Fruit fly (Drosophila melanogaster) whole organism, pupa: ENCODE results near the gene CG34327.
A peak's percentile ranks its signal among the peaks of the same experiment; 100 is the strongest.

ENCODE experiments used
- CG10348 ChIP-seq: fragments of 200-800 bp; sonication (Bioruptor generic); IDR thresholded peaks from 2 replicates; pipeline ENCODE4 v1.3.6; 2022; ENCODE audit warnings: missing biosample characterization, missing genetic modification characterization
- CG12605 ChIP-seq: fragments of 200-800 bp; sonication (Bioruptor generic); IDR thresholded peaks from 2 replicates; pipeline ENCODE4 v1.3.6; 2022; ENCODE audit warnings: missing biosample characterization, missing genetic modification characterization
- CG13204 ChIP-seq: fragments of 200-800 bp; sonication (Bioruptor generic); optimal IDR thresholded peaks from 2 replicates; lab custom pipeline; 2018; ENCODE audit warnings: missing biosample characterization, mild to moderate bottlenecking, missing genetic modification characterization, moderate library complexity
- CG14655 ChIP-seq: fragments of 200-800 bp; sonication (Bioruptor generic); optimal IDR thresholded peaks from 3 replicates; lab custom pipeline; 2017; ENCODE audit warnings: mild to moderate bottlenecking, missing biosample characterization, missing genetic modification reagents, missing genetic modification characterization
- CG15710 ChIP-seq: fragments of 200-800 bp; sonication (Bioruptor generic); optimal IDR thresholded peaks from 2 replicates; lab custom pipeline; 2018; ENCODE audit warnings: missing biosample characterization, mild to moderate bottlenecking, missing genetic modification characterization, moderate library complexity
- CG17806 ChIP-seq: fragments of 200-800 bp; sonication (Bioruptor generic); optimal IDR thresholded peaks from 2 replicates; lab custom pipeline; 2018; ENCODE audit warnings: missing biosample characterization, mild to moderate bottlenecking, missing genetic modification characterization, moderate library complexity
- CG32121 ChIP-seq: fragments of 200-800 bp; sonication (Bioruptor generic); IDR thresholded peaks from 2 replicates; pipeline ENCODE4 v1.3.6; 2022; ENCODE audit warnings: missing biosample characterization, missing genetic modification characterization
- CG34367 ChIP-seq: fragments of 200-800 bp; sonication (Bioruptor generic); optimal IDR thresholded peaks from 2 replicates; lab custom pipeline; 2018; ENCODE audit warnings: missing biosample characterization, mild to moderate bottlenecking, missing genetic modification characterization
- CG4496 ChIP-seq: fragments of 200-800 bp; sonication (Bioruptor generic); IDR thresholded peaks from 3 replicates; pipeline ENCODE4 v1.3.6; 2022; ENCODE audit warnings: missing biosample characterization, missing genetic modification characterization
- CG8159 ChIP-seq: fragments of 200-800 bp; sonication (Bioruptor generic); optimal IDR thresholded peaks from 3 replicates; lab custom pipeline; 2018; ENCODE audit warnings: missing biosample characterization, mild to moderate bottlenecking, missing genetic modification characterization, moderate library complexity
- CG8301 ChIP-seq: fragments of 200-800 bp; sonication (Bioruptor generic); optimal IDR thresholded peaks from 2 replicates; lab custom pipeline; 2018; ENCODE audit warnings: missing biosample characterization, mild to moderate bottlenecking, missing genetic modification characterization
- CG9948 ChIP-seq: fragments of 200-800 bp; sonication (Bioruptor generic); optimal IDR thresholded peaks from 2 replicates; lab custom pipeline; 2018; ENCODE audit warnings: missing biosample characterization, mild to moderate bottlenecking, missing genetic modification characterization, moderate library complexity
- D1 ChIP-seq: fragments of 200-800 bp; sonication (Bioruptor generic); optimal IDR thresholded peaks from 2 replicates; lab custom pipeline; 2018; ENCODE audit warnings: missing biosample characterization, mild to moderate bottlenecking, missing genetic modification characterization, moderate library complexity
- EcR ChIP-seq: fragments of 200-800 bp; sonication (Bioruptor generic); optimal IDR thresholded peaks from 3 replicates; lab custom pipeline; 2019; ENCODE audit warnings: missing biosample characterization, missing genetic modification characterization, mild to moderate bottlenecking, moderate library complexity, missing genetic modification reagents
- Ets98B ChIP-seq: fragments of 200-800 bp; sonication (Bioruptor generic); IDR thresholded peaks from 2 replicates; pipeline ENCODE4 v1.3.6; 2022; ENCODE audit warnings: missing biosample characterization, missing genetic modification characterization
- Pif1A ChIP-seq: fragments of 200-800 bp; sonication (Bioruptor generic); optimal IDR thresholded peaks from 3 replicates; lab custom pipeline; 2016; ENCODE audit warnings: missing biosample characterization, missing genetic modification characterization
- Pif1B ChIP-seq: fragments of 200-800 bp; sonication (Bioruptor generic); optimal IDR thresholded peaks from 3 replicates; lab custom pipeline; 2016; ENCODE audit warnings: missing biosample characterization, missing genetic modification characterization
- Snoo ChIP-seq: fragments of 200-800 bp; sonication (Bioruptor generic); optimal IDR thresholded peaks from 3 replicates; lab custom pipeline; 2017; ENCODE audit warnings: missing biosample characterization, mild to moderate bottlenecking, missing genetic modification characterization, inconsistent platforms
- fd96Ca ChIP-seq: fragments of 200-800 bp; sonication (Bioruptor generic); IDR thresholded peaks from 3 replicates; pipeline ENCODE4 v1.3.6; 2022; ENCODE audit warnings: missing biosample characterization, missing genetic modification characterization
- gl ChIP-seq: fragments of 200-800 bp; sonication (Bioruptor generic); optimal IDR thresholded peaks from 2 replicates; lab custom pipeline; 2018; ENCODE audit warnings: missing biosample characterization, mild to moderate bottlenecking, missing genetic modification characterization
- rn ChIP-seq: fragments of 200-800 bp; sonication (Bioruptor generic); IDR thresholded peaks from 2 replicates; pipeline ENCODE4 v1.3.6; 2022; ENCODE audit warnings: missing biosample characterization, missing genetic modification characterization

CG34327 gene

DNA sequence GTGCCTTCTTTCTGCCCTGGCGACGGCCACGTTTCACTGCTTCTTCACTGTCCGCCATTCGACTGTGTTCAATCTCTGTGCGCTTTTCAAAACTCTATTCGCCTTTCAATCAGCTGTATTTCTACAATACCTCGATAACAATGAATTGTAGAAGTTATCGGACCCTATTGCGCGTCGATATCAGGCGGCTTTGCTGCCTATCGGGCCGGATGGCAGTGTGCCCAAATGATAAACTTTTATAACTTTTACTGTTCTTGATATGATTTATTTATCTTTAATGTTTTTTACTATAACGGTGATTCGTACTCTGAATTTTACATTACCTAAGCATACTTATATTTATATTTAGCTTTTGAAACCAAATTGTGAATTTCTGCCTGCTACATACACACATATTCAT, 21.2 kb upstream of the CG34327 start, which contains the start of gene CG8915:
CG8915 (minus strand) TSS at position 148 of the 400 bp plus-strand sequence.
- TF ChIP-seq gl (tag; lab: Kevin White, UChicago) (no peak), CG4496 (GFP tag; lab: Robert Waterston, UW) (no peak), CG14655 (GFP tag; lab: Kevin White, UChicago) (no peak), Pif1B (GFP tag; lab: Kevin White, UChicago) (no peak), rn (no peak), Ets98B (GFP tag; lab: Robert Waterston, UW) (no peak), CG17806 (tag; lab: Kevin White, UChicago) (no peak), D1 (tag; lab: Kevin White, UChicago) (no peak), EcR (GFP tag; lab: Kevin White, UChicago) (no peak), CG15710 (tag; lab: Kevin White, UChicago) (no peak), CG8301 (tag; lab: Kevin White, UChicago) (no peak), Pif1A (GFP tag; lab: Kevin White, UChicago) (no peak), CG13204 (no peak), CG34367 (tag; lab: Kevin White, UChicago) (no peak), Snoo (tag; lab: Kevin White, UChicago) (no peak), CG9948 (tag; lab: Kevin White, UChicago) (no peak)

dm6 chrX:17237421-17237820, 13.8 kb upstream of the CG34327 start:
- TF ChIP-seq CG15710 (tag; lab: Kevin White, UChicago) (peak; percentile 72), CG13204 (peak; percentile 35), CG14655 (GFP tag; lab: Kevin White, UChicago) (peak; percentile 83), CG8301 (tag; lab: Kevin White, UChicago) (peak; percentile 76), CG34367 (tag; lab: Kevin White, UChicago) (peak; percentile 55), rn (0 out of 2 replicates have a peak, but pooled peaks have one; percentile 11), CG4496 (GFP tag; lab: Robert Waterston, UW) (peak; percentile 52), CG9948 (tag; lab: Kevin White, UChicago) (peak; percentile 79), CG10348 (GFP tag; lab: Robert Waterston, UW) (no peak), fd96Ca (no peak), CG8159 (tag; lab: Kevin White, UChicago) (peak; percentile 77), CG17806 (tag; lab: Kevin White, UChicago) (peak; percentile 72), Pif1A (GFP tag; lab: Kevin White, UChicago) (peak; percentile 51), Snoo (tag; lab: Kevin White, UChicago) (no peak), EcR (GFP tag; lab: Kevin White, UChicago) (no peak), D1 (tag; lab: Kevin White, UChicago) (peak; percentile 53), CG32121 (GFP tag; lab: Robert Waterston, UW) (peak; percentile 69; the same call in 1 of the 2 replicates), CG12605 (GFP tag; lab: Robert Waterston, UW) (peak; percentile 36; the same call in 1 of the 2 replicates), gl (tag; lab: Kevin White, UChicago) (no peak), Pif1B (GFP tag; lab: Kevin White, UChicago) (peak; percentile 45), Ets98B (GFP tag; lab: Robert Waterston, UW) (peak; percentile 30; the same call in 1 of the 2 replicates)

- no peak for TF ChIP-seq gl (tag; lab: Kevin White, UChicago)
- TF ChIP-seq Pif1B (GFP tag; lab: Kevin White, UChicago), result no peak
Observed at dm6 chrX:17236468-17236867, 12.9 kb upstream of the CG34327 start.

DNA sequence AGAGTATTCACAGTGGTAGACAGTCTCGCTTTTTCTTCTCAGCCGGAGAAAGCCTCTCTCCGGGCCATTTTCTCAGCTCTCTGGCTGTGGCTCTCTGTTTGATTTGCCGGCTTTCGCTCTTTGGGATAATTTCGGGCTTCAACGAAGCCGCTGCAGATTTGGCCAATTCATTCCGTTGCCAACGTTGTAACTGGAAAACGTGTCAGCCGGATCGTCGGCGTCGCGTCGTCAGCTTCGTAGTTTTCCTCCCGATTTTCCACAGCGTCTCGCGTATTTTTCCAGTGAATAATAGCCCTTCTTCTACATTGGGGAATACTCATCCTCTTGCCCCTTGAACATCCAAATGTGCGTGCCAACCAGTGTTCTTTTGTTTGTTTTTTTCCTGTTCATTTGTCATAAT, 9.0 kb upstream of the CG34327 start, which contains the start of gene f:
f (plus strand) TSS at position 301 of the 400 bp plus-strand sequence.
- 0 out of 2 replicates have a peak, but pooled peaks have one; percentile 6 for TF ChIP-seq Ets98B (GFP tag; lab: Robert Waterston, UW)
- TF ChIP-seq CG32121 (GFP tag; lab: Robert Waterston, UW), result 0 out of 2 replicates have a peak, but pooled peaks have one; percentile 10
- no peak for TF ChIP-seq gl (tag; lab: Kevin White, UChicago)

dm6 chrX:17230944-17231343, 7.3 kb upstream of the CG34327 start, which contains the start of gene CG10597:
Gene CG10597 (minus strand): TSS chrX:17231044.
- TF ChIP-seq D1 (tag; lab: Kevin White, UChicago), result no peak
- no peak for TF ChIP-seq CG13204
- no peak for TF ChIP-seq CG14655 (GFP tag; lab: Kevin White, UChicago)
- no peak for TF ChIP-seq EcR (GFP tag; lab: Kevin White, UChicago)
- no peak for TF ChIP-seq CG10348 (GFP tag; lab: Robert Waterston, UW)
- TF ChIP-seq CG12605 (GFP tag; lab: Robert Waterston, UW), result no peak
- no peak for TF ChIP-seq Pif1B (GFP tag; lab: Kevin White, UChicago)
- TF ChIP-seq fd96Ca, result no peak
- TF ChIP-seq CG32121 (GFP tag; lab: Robert Waterston, UW), result no peak
- no peak for TF ChIP-seq Snoo (tag; lab: Kevin White, UChicago)

dm6 chrX:17229475-17230169, 6.0 kb upstream of the CG34327 start:
- TF ChIP-seq CG10348 (GFP tag; lab: Robert Waterston, UW) (no peak), Snoo (tag; lab: Kevin White, UChicago) (peak; percentile 42), CG9948 (tag; lab: Kevin White, UChicago) (peak; percentile 44), CG13204 (no peak), EcR (GFP tag; lab: Kevin White, UChicago) (peak; percentile 94), CG15710 (tag; lab: Kevin White, UChicago) (peak; percentile 42), CG34367 (tag; lab: Kevin White, UChicago) (peak; percentile 56)
